Fruit fly (Drosophila melanogaster): ENCODE measurements around the gene Grx1.

Grx1 gene

dm6 chr3L:18867521-18867920 lies 1.5 kb upstream of the Grx1 start, which contains the start of gene Dysb (continued):
- TF ChIP-seq slbo (GFP tag; IDR thresholded peaks at IDR 0.05), result peak; percentile 95
- no peak; the same call in 2 of the 3 replicates for TF ChIP-seq sr (GFP tag; IDR thresholded peaks at IDR 0.05)
- peak; percentile 87 for TF ChIP-seq HmgZ (tag; optimal IDR thresholded peaks at IDR 0.05)
- peak; percentile 89 for TF ChIP-seq Sox102F (GFP tag; optimal IDR thresholded peaks at IDR 0.05)
- TF ChIP-seq CG6854 (GFP tag; optimal IDR thresholded peaks at IDR 0.05), result peak; percentile 68
- peak; percentile 76 for TF ChIP-seq nerfin-1 (tag; optimal IDR thresholded peaks at IDR 0.05)
- peak; percentile 21 for TF ChIP-seq CG17802 (tag; optimal IDR thresholded peaks at IDR 0.05)
- TF ChIP-seq chn (GFP tag; optimal IDR thresholded peaks at IDR 0.05), result peak; percentile 67
- TF ChIP-seq hth (optimal IDR thresholded peaks at IDR 0.05), result no peak
- peak; percentile 76 for TF ChIP-seq CG4707 (GFP tag; optimal IDR thresholded peaks at IDR 0.05)
- TF ChIP-seq lola (GFP tag; optimal IDR thresholded peaks at IDR 0.05), result peak in 1 of 3 experiments; percentile 78
- no peak for TF ChIP-seq hb (GFP tag; IDR thresholded peaks at IDR 0.05; ENCODE audit: partially characterized antibody)
- peak; percentile 88 for TF ChIP-seq Ada2b (GFP tag; IDR thresholded peaks at IDR 0.05)
- TF ChIP-seq CHES-1-like (GFP tag; optimal IDR thresholded peaks at IDR 0.05), result peak; percentile 53
- TF ChIP-seq tin (GFP tag; optimal IDR thresholded peaks at IDR 0.05), result peak; percentile 86
- peak; percentile 70 for TF ChIP-seq CG32767 (GFP tag; IDR thresholded peaks at IDR 0.05)
- TF ChIP-seq CG12299 (tag; optimal IDR thresholded peaks at IDR 0.05), result peak; percentile 86
- peak; percentile 78 for TF ChIP-seq CG1602 (GFP tag; optimal IDR thresholded peaks at IDR 0.05)
- TF ChIP-seq Sox100B (GFP tag; optimal IDR thresholded peaks at IDR 0.05), result peak; percentile 85
- peak; percentile 53 for TF ChIP-seq tup (GFP tag; optimal IDR thresholded peaks at IDR 0.05)
- TF ChIP-seq CG10431 (GFP tag; optimal IDR thresholded peaks at IDR 0.05), result peak; percentile 77
- TF ChIP-seq croc (GFP tag; conservative IDR thresholded peaks at IDR 0.05), result peak; percentile 69
- peak; percentile 83 for TF ChIP-seq CG6254 (GFP tag; optimal IDR thresholded peaks at IDR 0.05)
- peak; percentile 69; the same call in 1 of the 2 replicates for TF ChIP-seq danr (GFP tag; IDR thresholded peaks at IDR 0.05)
- TF ChIP-seq Side (GFP tag; optimal IDR thresholded peaks at IDR 0.05), result peak; percentile 66
- peak; percentile 85 for TF ChIP-seq CG13894 (tag; optimal IDR thresholded peaks at IDR 0.05)
- TF ChIP-seq CG12155 (GFP tag; optimal IDR thresholded peaks at IDR 0.05), result peak; percentile 79
- peak; percentile 78 for TF ChIP-seq fd96Cb (tag; optimal IDR thresholded peaks at IDR 0.05)
- TF ChIP-seq CG15514 (GFP tag; optimal IDR thresholded peaks at IDR 0.05), result peak; percentile 85
- no peak for TF ChIP-seq ash1 (GFP tag; optimal IDR thresholded peaks at IDR 0.05)
- peak; percentile 91 for TF ChIP-seq CG18599 (GFP tag; optimal IDR thresholded peaks at IDR 0.05)
- peak; percentile 89 for TF ChIP-seq CoRest (tag; optimal IDR thresholded peaks at IDR 0.05)
- peak; percentile 74 for TF ChIP-seq bab2 (GFP tag; optimal IDR thresholded peaks at IDR 0.05)
- TF ChIP-seq scrt (GFP tag; optimal IDR thresholded peaks at IDR 0.05), result peak; percentile 93
- peak; percentile 33 for TF ChIP-seq Ets97D (GFP tag; optimal IDR thresholded peaks at IDR 0.05)
- peak; percentile 48 to 92 for TF ChIP-seq bsh (GFP tag; optimal IDR thresholded peaks at IDR 0.05)
- TF ChIP-seq ERR (GFP tag; optimal IDR thresholded peaks at IDR 0.05), result no peak
- TF ChIP-seq CG17328 (GFP tag; IDR thresholded peaks at IDR 0.05), result peak; percentile 94
- peak; percentile 94 for TF ChIP-seq CG15269 (tag; optimal IDR thresholded peaks at IDR 0.05)
- peak; percentile 87 for TF ChIP-seq Med (GFP tag)
- peak; percentile 73 for TF ChIP-seq CG6683 (GFP tag; optimal IDR thresholded peaks at IDR 0.05)
- TF ChIP-seq Nf-YC (tag; optimal IDR thresholded peaks at IDR 0.05), result peak; percentile 83
- TF ChIP-seq CG13775 (GFP tag; optimal IDR thresholded peaks at IDR 0.05), result peak; percentile 78
- TF ChIP-seq Neu2 (GFP tag; optimal IDR thresholded peaks at IDR 0.05; ENCODE audit: borderline replicate concordance), result no peak
- TF ChIP-seq da (GFP tag; optimal IDR thresholded peaks at IDR 0.05), result peak; percentile 5
- TF ChIP-seq CG3726 (GFP tag; IDR thresholded peaks at IDR 0.05), result no peak
- no peak for TF ChIP-seq CG42726 (GFP tag; IDR thresholded peaks at IDR 0.05; ENCODE audit: partially characterized antibody)
- peak; percentile 42 for TF ChIP-seq crc (GFP tag; optimal IDR thresholded peaks at IDR 0.05)
- no peak for TF ChIP-seq zen2 (GFP tag; IDR thresholded peaks at IDR 0.05; ENCODE audit: partially characterized antibody)
- TF ChIP-seq oc (tag; optimal IDR thresholded peaks at IDR 0.05), result peak; percentile 88
